Fruit fly (Drosophila melanogaster) whole organism, pupa: ENCODE results near the gene caz.

Experiments
- CG10348 ChIP-seq: fragments of 200-800 bp; sonication (Bioruptor generic); IDR thresholded peaks from 2 replicates; pipeline ENCODE4 v1.3.6; 2022; ENCODE audit warnings: missing biosample characterization, missing genetic modification characterization
- CG12605 ChIP-seq: fragments of 200-800 bp; sonication (Bioruptor generic); IDR thresholded peaks from 2 replicates; pipeline ENCODE4 v1.3.6; 2022; ENCODE audit warnings: missing biosample characterization, missing genetic modification characterization
- CG13204 ChIP-seq: fragments of 200-800 bp; sonication (Bioruptor generic); optimal IDR thresholded peaks from 2 replicates; lab custom pipeline; 2018; ENCODE audit warnings: missing biosample characterization, mild to moderate bottlenecking, missing genetic modification characterization, moderate library complexity
- CG14655 ChIP-seq: fragments of 200-800 bp; sonication (Bioruptor generic); optimal IDR thresholded peaks from 3 replicates; lab custom pipeline; 2017; ENCODE audit warnings: mild to moderate bottlenecking, missing biosample characterization, missing genetic modification reagents, missing genetic modification characterization
- CG15710 ChIP-seq: fragments of 200-800 bp; sonication (Bioruptor generic); optimal IDR thresholded peaks from 2 replicates; lab custom pipeline; 2018; ENCODE audit warnings: missing biosample characterization, mild to moderate bottlenecking, missing genetic modification characterization, moderate library complexity
- CG17806 ChIP-seq: fragments of 200-800 bp; sonication (Bioruptor generic); optimal IDR thresholded peaks from 2 replicates; lab custom pipeline; 2018; ENCODE audit warnings: missing biosample characterization, mild to moderate bottlenecking, missing genetic modification characterization, moderate library complexity
- CG32121 ChIP-seq: fragments of 200-800 bp; sonication (Bioruptor generic); IDR thresholded peaks from 2 replicates; pipeline ENCODE4 v1.3.6; 2022; ENCODE audit warnings: missing biosample characterization, missing genetic modification characterization
- CG34367 ChIP-seq: fragments of 200-800 bp; sonication (Bioruptor generic); optimal IDR thresholded peaks from 2 replicates; lab custom pipeline; 2018; ENCODE audit warnings: missing biosample characterization, mild to moderate bottlenecking, missing genetic modification characterization
- CG4496 ChIP-seq: fragments of 200-800 bp; sonication (Bioruptor generic); IDR thresholded peaks from 3 replicates; pipeline ENCODE4 v1.3.6; 2022; ENCODE audit warnings: missing biosample characterization, missing genetic modification characterization
- CG8159 ChIP-seq: fragments of 200-800 bp; sonication (Bioruptor generic); optimal IDR thresholded peaks from 3 replicates; lab custom pipeline; 2018; ENCODE audit warnings: missing biosample characterization, mild to moderate bottlenecking, missing genetic modification characterization, moderate library complexity
- CG8301 ChIP-seq: fragments of 200-800 bp; sonication (Bioruptor generic); optimal IDR thresholded peaks from 2 replicates; lab custom pipeline; 2018; ENCODE audit warnings: missing biosample characterization, mild to moderate bottlenecking, missing genetic modification characterization
- CG9948 ChIP-seq: fragments of 200-800 bp; sonication (Bioruptor generic); optimal IDR thresholded peaks from 2 replicates; lab custom pipeline; 2018; ENCODE audit warnings: missing biosample characterization, mild to moderate bottlenecking, missing genetic modification characterization, moderate library complexity
- D1 ChIP-seq: fragments of 200-800 bp; sonication (Bioruptor generic); optimal IDR thresholded peaks from 2 replicates; lab custom pipeline; 2018; ENCODE audit warnings: missing biosample characterization, mild to moderate bottlenecking, missing genetic modification characterization, moderate library complexity
- EcR ChIP-seq: fragments of 200-800 bp; sonication (Bioruptor generic); optimal IDR thresholded peaks from 3 replicates; lab custom pipeline; 2019; ENCODE audit warnings: missing biosample characterization, missing genetic modification characterization, mild to moderate bottlenecking, moderate library complexity, missing genetic modification reagents
- Ets98B ChIP-seq: fragments of 200-800 bp; sonication (Bioruptor generic); IDR thresholded peaks from 2 replicates; pipeline ENCODE4 v1.3.6; 2022; ENCODE audit warnings: missing biosample characterization, missing genetic modification characterization
- Pif1A ChIP-seq: fragments of 200-800 bp; sonication (Bioruptor generic); optimal IDR thresholded peaks from 3 replicates; lab custom pipeline; 2016; ENCODE audit warnings: missing biosample characterization, missing genetic modification characterization
- Pif1B ChIP-seq: fragments of 200-800 bp; sonication (Bioruptor generic); optimal IDR thresholded peaks from 3 replicates; lab custom pipeline; 2016; ENCODE audit warnings: missing biosample characterization, missing genetic modification characterization
- Snoo ChIP-seq: fragments of 200-800 bp; sonication (Bioruptor generic); optimal IDR thresholded peaks from 3 replicates; lab custom pipeline; 2017; ENCODE audit warnings: missing biosample characterization, mild to moderate bottlenecking, missing genetic modification characterization, inconsistent platforms
- fd96Ca ChIP-seq: fragments of 200-800 bp; sonication (Bioruptor generic); IDR thresholded peaks from 3 replicates; pipeline ENCODE4 v1.3.6; 2022; ENCODE audit warnings: missing biosample characterization, missing genetic modification characterization
- gl ChIP-seq: fragments of 200-800 bp; sonication (Bioruptor generic); optimal IDR thresholded peaks from 2 replicates; lab custom pipeline; 2018; ENCODE audit warnings: missing biosample characterization, mild to moderate bottlenecking, missing genetic modification characterization
- rn ChIP-seq: fragments of 200-800 bp; sonication (Bioruptor generic); IDR thresholded peaks from 2 replicates; pipeline ENCODE4 v1.3.6; 2022; ENCODE audit warnings: missing biosample characterization, missing genetic modification characterization

caz gene

DNA sequence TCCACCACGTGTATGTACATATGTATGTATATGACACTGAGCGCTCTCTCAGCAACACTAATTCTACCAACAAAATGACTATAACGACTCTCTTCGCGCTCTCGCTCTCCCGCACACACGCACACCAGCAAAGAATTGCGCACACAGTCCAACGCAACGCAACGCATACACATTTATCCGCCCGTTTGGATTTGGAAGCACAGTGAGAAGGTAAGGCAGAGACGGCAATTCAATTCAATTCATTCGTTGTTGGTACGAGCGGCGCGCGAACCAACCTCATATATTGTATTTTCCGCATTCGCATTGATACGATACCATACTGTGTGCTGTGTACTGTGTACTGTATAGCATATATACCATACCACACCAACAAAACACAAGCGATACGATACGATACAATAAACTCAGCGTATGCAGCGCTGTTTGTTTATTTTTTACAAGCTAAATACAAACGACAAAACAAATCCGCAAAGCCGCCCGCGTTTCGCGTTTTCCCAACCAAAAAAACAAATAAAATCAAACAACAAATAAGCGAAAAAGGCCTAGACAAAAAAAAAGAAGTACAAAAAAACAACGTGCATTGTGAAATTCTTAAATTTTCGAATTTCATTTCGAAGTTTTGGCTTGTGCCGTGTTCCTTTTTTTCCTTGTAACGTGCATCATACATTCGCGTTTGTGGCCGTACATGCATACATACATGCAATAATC lies 45.0 kb downstream of the caz start, which contains the start of the genes CG9921 and Dsp1:
Gene CG9921, minus strand, starts transcription at position 167 of the 708 bp plus-strand sequence.
Gene Dsp1, plus strand, starts transcription at position 179 of the 708 bp plus-strand sequence.
- no peak for TF ChIP-seq CG10348 (GFP tag; lab: Robert Waterston, UW)
- peak; percentile 9 for TF ChIP-seq EcR
- peak; percentile 54; the same call in 1 of the 3 replicates for TF ChIP-seq fd96Ca
- TF ChIP-seq CG12605 (GFP tag; lab: Robert Waterston, UW): 0 out of 2 replicates have a peak, but pooled peaks have one; percentile 30
- peak; percentile 35; the same call in 1 of the 2 replicates for TF ChIP-seq Ets98B (GFP tag; lab: Robert Waterston, UW)
- no peak for TF ChIP-seq gl (tag; lab: Kevin White, UChicago)
- TF ChIP-seq rn (GFP tag; lab: Robert Waterston, UW): no peak
- peak; percentile 29; the same call in 1 of the 3 replicates for TF ChIP-seq CG4496 (GFP tag; lab: Robert Waterston, UW)
- TF ChIP-seq CG8159: no peak
- TF ChIP-seq CG14655 (GFP tag; lab: Kevin White, UChicago): peak; percentile 3
- TF ChIP-seq, all 21 proteins: peak for 6

DNA sequence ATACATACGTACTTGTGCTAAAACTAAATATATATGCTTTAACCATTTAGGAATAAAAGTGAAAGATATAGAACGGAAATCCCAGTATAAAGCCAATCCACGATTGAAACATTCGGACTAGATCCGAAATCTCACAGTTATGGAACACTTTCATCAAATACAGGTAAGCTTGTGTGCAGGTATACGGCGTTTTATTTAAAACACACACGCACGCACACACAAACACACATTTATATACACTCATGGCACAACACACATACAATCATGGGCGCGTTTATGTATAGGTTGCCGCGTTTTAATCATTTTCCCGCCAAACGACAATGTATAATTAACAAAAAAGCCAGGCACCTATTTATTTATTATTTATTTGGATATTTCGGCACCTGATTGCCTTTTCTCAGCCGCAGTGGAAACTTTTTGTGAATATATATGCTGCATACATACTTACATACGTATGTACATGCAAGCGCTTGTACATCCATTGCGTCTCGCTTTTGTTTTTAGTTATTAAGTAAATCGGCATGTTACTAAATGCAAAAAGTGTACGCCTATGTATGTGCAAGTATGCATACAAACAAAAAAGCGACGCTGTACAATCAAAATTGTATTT lies 45.7 kb downstream of the caz start:
- TF ChIP-seq rn (GFP tag; lab: Robert Waterston, UW) (no peak), EcR (no peak), Ets98B (GFP tag; lab: Robert Waterston, UW) (no peak), CG15710 (no peak), CG4496 (GFP tag; lab: Robert Waterston, UW) (no peak), CG10348 (GFP tag; lab: Robert Waterston, UW) (no peak), fd96Ca (no peak), CG32121 (GFP tag; lab: Robert Waterston, UW) (no peak)

dm6 chrX:16335107-16335642 lies 46.6 kb downstream of the caz start:
- TF ChIP-seq CG8301 (tag; lab: Kevin White, UChicago): peak; percentile 49
- peak; percentile 62 for TF ChIP-seq CG17806 (tag; lab: Kevin White, UChicago)
- peak; percentile 46 for TF ChIP-seq CG34367 (tag; lab: Kevin White, UChicago)
- peak; percentile 80 for TF ChIP-seq Pif1A
- peak; percentile 67 for TF ChIP-seq Snoo
- peak; percentile 55 for TF ChIP-seq CG15710
- TF ChIP-seq CG4496 (GFP tag; lab: Robert Waterston, UW): peak; percentile 93
- TF ChIP-seq CG10348 (GFP tag; lab: Robert Waterston, UW): no peak
- TF ChIP-seq EcR: no peak
- peak; percentile 77 for TF ChIP-seq Pif1B (GFP tag; lab: Kevin White, UChicago)
- no peak for TF ChIP-seq gl (tag; lab: Kevin White, UChicago)
- peak; percentile 90 for TF ChIP-seq CG32121 (GFP tag; lab: Robert Waterston, UW)
- peak; percentile 87 for TF ChIP-seq Ets98B (GFP tag; lab: Robert Waterston, UW)
- TF ChIP-seq rn (GFP tag; lab: Robert Waterston, UW): peak; percentile 61
- TF ChIP-seq CG13204 (GFP tag; lab: Kevin White, UChicago): no peak
- TF ChIP-seq CG12605 (GFP tag; lab: Robert Waterston, UW): peak; percentile 64; the same call in 1 of the 2 replicates
- peak; percentile 57 for TF ChIP-seq CG8159
- no peak for TF ChIP-seq CG14655 (GFP tag; lab: Kevin White, UChicago)
- no peak for TF ChIP-seq D1
- peak; percentile 33 for TF ChIP-seq CG9948 (tag; lab: Kevin White, UChicago)
- TF ChIP-seq fd96Ca: peak; percentile 86
